Fruit fly (Drosophila melanogaster): ENCODE measurements around the gene CG42404.

dm6 chr3R:15246601-15247000 lies 3.3 kb upstream of the CG42404 start:
- TF ChIP-seq insv (optimal IDR thresholded peaks at IDR 0.05) (no peak), psq (optimal IDR thresholded peaks at IDR 0.05) (no peak), Myc (optimal IDR thresholded peaks at IDR 0.05) (no peak), h (optimal IDR thresholded peaks at IDR 0.05) (no peak), ttk (optimal IDR thresholded peaks at IDR 0.05) (no peak), Sin3A (optimal IDR thresholded peaks at IDR 0.05) (no peak)
